Worm (Caenorhabditis elegans): Measurements from ENCODE around the gene nhr-192.

The nhr-192 gene

DNA sequence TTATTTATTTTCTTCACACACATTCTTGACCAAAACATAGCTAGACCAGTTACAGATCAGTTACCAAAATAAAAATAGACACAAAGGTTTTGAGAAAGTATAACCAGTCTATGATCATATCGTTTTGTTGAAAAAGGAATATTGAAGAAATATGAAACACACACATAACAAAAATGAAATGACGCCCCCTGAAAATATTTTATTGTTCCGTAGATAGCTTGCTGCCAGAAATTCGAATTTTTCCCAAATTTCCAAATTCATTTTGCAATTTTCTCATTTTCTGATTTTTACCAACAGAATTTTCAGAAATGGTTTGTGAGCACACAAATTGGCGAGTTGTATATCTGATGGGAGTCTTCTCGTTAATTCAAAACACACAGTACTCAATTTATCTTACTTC is 5.0 kb upstream of the nhr-192 start, which contains the start of gene F57A8.7:
Gene F57A8.7 (plus strand): TSS at position 301 of the 400 bp plus-strand sequence.
- TF ChIP-seq unc-62 (GFP tag; optimal IDR thresholded peaks at IDR 0.05) (no peak), ham-2 (GFP tag; optimal IDR thresholded peaks at IDR 0.05) (no peak), unc-39 (tag; optimal IDR thresholded peaks at IDR 0.05) (no peak), sptf-1 (tag; optimal IDR thresholded peaks at IDR 0.05) (no peak), blmp-1 (tag; optimal IDR thresholded peaks at IDR 0.05) (no peak), nhr-76 (tag; optimal IDR thresholded peaks at IDR 0.05) (no peak), nhr-12 (tag; optimal IDR thresholded peaks at IDR 0.05) (no peak), nhr-2 (tag; optimal IDR thresholded peaks at IDR 0.05) (no peak), drap-1 (GFP tag; optimal IDR thresholded peaks at IDR 0.05) (no peak), nhr-237 (tag; optimal IDR thresholded peaks at IDR 0.05) (no peak), ztf-11 (tag; optimal IDR thresholded peaks at IDR 0.05) (no peak), elt-3 (tag; optimal IDR thresholded peaks at IDR 0.05) (no peak)

ce11 chrV:10073793-10074192 is 3.4 kb upstream of the nhr-192 start, which contains the start of gene F57A8.6:
TSS of gene F57A8.6 (minus strand) at chrV:10073893.
- no peak for TF ChIP-seq ztf-11 (tag; optimal IDR thresholded peaks at IDR 0.05)
- no peak for TF ChIP-seq M03D4.4 (tag; optimal IDR thresholded peaks at IDR 0.05)
- TF ChIP-seq nhr-76 (tag; optimal IDR thresholded peaks at IDR 0.05), result no peak
- no peak for TF ChIP-seq lsy-2 (tag; optimal IDR thresholded peaks at IDR 0.05)
- TF ChIP-seq lin-32 (GFP tag; optimal IDR thresholded peaks at IDR 0.05), result no peak
- no peak for TF ChIP-seq mab-5 (tag; optimal IDR thresholded peaks at IDR 0.05)
- TF ChIP-seq ceh-43 (GFP tag; optimal IDR thresholded peaks at IDR 0.05), result no peak
- no peak for TF ChIP-seq nhr-237 (tag; optimal IDR thresholded peaks at IDR 0.05)
- no peak for TF ChIP-seq mep-1 (tag; optimal IDR thresholded peaks at IDR 0.05)
- no peak for TF ChIP-seq nhr-12 (tag; optimal IDR thresholded peaks at IDR 0.05)
- TF ChIP-seq blmp-1 (tag; optimal IDR thresholded peaks at IDR 0.05), result no peak
- TF ChIP-seq unc-62 (GFP tag; optimal IDR thresholded peaks at IDR 0.05), result no peak
- no peak for TF ChIP-seq snpc-4 (tag; optimal IDR thresholded peaks at IDR 0.05)

DNA sequence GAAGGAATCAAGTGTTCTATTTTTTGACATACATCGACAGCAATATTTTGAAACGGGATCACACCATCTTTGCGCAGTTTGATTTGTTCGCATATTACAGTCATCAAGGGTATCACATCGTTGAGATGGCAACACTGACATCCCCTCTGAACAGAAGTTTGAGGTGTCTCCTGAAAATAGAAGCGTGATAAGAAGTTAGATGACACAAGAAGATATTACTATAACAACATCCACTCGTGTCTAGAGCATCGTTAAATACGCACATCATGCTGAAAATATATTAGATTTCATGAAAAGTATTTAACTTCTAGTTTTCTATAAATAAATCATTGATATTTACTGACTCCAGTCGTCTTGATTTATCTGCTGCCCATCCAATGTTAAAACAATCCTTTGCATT is 2.3 kb upstream of the nhr-192 start:
- TF ChIP-seq nhr-237 (tag; optimal IDR thresholded peaks at IDR 0.05) (no peak), M03D4.4 (tag; optimal IDR thresholded peaks at IDR 0.05) (no peak), bed-3 (GFP tag; optimal IDR thresholded peaks at IDR 0.05) (no peak), ceh-39 (tag; optimal IDR thresholded peaks at IDR 0.05) (no peak), lin-32 (GFP tag; optimal IDR thresholded peaks at IDR 0.05) (no peak), unc-39 (tag; optimal IDR thresholded peaks at IDR 0.05) (no peak), mab-5 (tag; optimal IDR thresholded peaks at IDR 0.05) (no peak), zip-8 (tag; optimal IDR thresholded peaks at IDR 0.05) (no peak)

DNA sequence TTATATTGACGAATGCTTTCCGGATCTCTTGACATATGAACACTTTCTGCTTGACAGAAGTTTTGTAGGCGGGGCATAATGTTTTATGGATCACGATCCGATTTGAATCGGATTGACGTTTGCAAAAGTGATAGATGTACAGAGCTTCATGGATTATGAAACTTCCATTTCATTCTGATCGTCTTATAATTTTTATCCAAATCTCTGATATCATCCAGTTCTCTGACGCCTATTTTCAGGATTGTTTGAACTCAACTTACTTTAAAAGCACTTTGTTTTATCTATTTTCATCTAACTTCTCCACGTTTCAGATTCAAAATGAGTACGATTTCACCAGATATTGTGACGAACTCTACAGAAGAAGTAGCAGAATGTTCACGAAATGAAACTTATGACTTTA is 3.7 kb downstream of the nhr-192 start, which contains the start of gene npr-39:
Gene npr-39 (plus strand): TSS at position 301 of the 400 bp plus-strand sequence.
- TF ChIP-seq unc-39 (tag; optimal IDR thresholded peaks at IDR 0.05), result no peak
- TF ChIP-seq nhr-237 (tag; optimal IDR thresholded peaks at IDR 0.05), result no peak
- TF ChIP-seq cnd-1 (tag; optimal IDR thresholded peaks at IDR 0.05), result no peak
- no peak for TF ChIP-seq lsy-2 (tag; optimal IDR thresholded peaks at IDR 0.05)

DNA sequence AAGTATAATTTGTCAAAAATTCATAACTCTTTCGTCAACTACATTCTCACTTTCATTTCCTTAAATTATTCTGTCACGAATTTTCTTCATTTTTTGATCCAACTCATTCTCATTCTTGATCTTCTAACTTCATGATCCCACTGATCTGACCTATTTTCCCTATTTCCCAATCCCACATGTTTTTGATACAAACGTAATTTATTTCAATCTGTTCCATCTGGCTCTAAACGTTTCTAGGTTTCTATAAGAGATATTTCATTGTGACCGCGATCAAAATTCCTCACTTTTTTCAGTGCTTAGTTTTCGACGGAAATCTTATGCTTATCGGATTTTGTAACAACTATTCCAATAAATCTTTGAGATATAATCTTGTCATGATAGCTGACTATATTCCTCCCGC is 4.8 kb downstream of the nhr-192 start:
- no peak for TF ChIP-seq elt-3 (tag; optimal IDR thresholded peaks at IDR 0.05)
- no peak for TF ChIP-seq lin-32 (GFP tag; optimal IDR thresholded peaks at IDR 0.05)
- TF ChIP-seq unc-120 (tag; optimal IDR thresholded peaks at IDR 0.05; ENCODE audit: poor library complexity, severe bottlenecking), result no peak
- no peak for TF ChIP-seq cnd-1 (tag; optimal IDR thresholded peaks at IDR 0.05)
- TF ChIP-seq hlh-1 (tag; optimal IDR thresholded peaks at IDR 0.05), result no peak
- no peak for TF ChIP-seq drap-1 (GFP tag; optimal IDR thresholded peaks at IDR 0.05)
- no peak for TF ChIP-seq ceh-39 (tag; optimal IDR thresholded peaks at IDR 0.05)
- no peak for TF ChIP-seq sem-2 (GFP tag; optimal IDR thresholded peaks at IDR 0.05)
- no peak for TF ChIP-seq ceh-43 (GFP tag; optimal IDR thresholded peaks at IDR 0.05)
- no peak for TF ChIP-seq tbx-8 (GFP tag; optimal IDR thresholded peaks at IDR 0.05)
- no peak for TF ChIP-seq nhr-12 (tag; optimal IDR thresholded peaks at IDR 0.05)
- TF ChIP-seq mep-1 (tag; optimal IDR thresholded peaks at IDR 0.05), result no peak
- no peak for TF ChIP-seq unc-39 (tag; optimal IDR thresholded peaks at IDR 0.05)
- no peak for TF ChIP-seq bed-3 (GFP tag; optimal IDR thresholded peaks at IDR 0.05)
- no peak for TF ChIP-seq ceh-83 (GFP tag; optimal IDR thresholded peaks at IDR 0.05)
- TF ChIP-seq lin-13 (tag; optimal IDR thresholded peaks at IDR 0.05), result no peak

DNA sequence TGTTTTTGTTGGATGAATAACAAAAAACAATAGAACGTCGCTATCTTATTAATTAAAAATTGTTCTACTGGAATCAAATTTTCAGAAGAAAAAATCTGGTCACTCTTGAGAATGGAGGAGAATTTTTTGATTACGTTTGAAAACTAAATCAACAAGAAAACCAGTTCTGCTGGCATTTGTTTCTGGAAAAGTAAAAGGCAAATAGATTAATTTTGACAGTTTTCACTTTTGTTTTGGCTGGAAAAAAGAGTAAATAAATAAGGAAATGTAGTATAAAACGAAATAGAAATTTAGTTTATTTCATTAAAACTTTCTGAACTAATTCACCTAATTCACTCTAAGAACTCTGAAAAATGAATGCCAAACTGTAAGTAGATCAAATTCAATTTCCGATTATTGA is 6.2 kb downstream of the nhr-192 start, which contains the start of gene fipr-13:
Gene fipr-13 (plus strand): TSS at position 301 of the 400 bp plus-strand sequence.
- no peak for TF ChIP-seq flh-1 (GFP tag; optimal IDR thresholded peaks at IDR 0.05)
- no peak for TF ChIP-seq sem-2 (GFP tag; optimal IDR thresholded peaks at IDR 0.05)
- TF ChIP-seq mls-2 (tag; optimal IDR thresholded peaks at IDR 0.05), result no peak
- TF ChIP-seq nhr-28 (tag; optimal IDR thresholded peaks at IDR 0.05), result no peak
